Worm (Caenorhabditis elegans): Measurements from ENCODE around the gene aqp-10.

The aqp-10 gene

DNA sequence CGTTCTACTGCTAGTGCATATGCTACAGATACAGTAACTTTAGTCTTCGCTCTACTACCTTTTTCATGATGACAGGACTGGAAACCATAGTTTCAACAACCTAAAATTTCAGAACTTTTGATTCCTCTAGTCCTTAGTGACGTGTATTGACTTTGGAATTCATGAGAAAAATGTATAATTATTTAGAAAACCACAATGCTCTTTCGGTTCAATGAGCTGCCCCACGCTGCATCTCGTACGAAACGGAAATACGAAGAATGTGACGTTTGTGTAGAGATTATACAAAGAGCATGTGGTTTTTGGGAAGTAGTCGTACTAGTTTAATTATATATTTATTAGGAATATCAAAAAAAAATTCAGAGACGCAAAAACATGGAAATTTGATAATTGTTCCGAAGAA, 8.8 kb upstream of the aqp-10 start:
- TF ChIP-seq fkh-10 (GFP tag; optimal IDR thresholded peaks at IDR 0.05) (no peak), nhr-11 (tag; optimal IDR thresholded peaks at IDR 0.05) (peak; percentile 75)

DNA sequence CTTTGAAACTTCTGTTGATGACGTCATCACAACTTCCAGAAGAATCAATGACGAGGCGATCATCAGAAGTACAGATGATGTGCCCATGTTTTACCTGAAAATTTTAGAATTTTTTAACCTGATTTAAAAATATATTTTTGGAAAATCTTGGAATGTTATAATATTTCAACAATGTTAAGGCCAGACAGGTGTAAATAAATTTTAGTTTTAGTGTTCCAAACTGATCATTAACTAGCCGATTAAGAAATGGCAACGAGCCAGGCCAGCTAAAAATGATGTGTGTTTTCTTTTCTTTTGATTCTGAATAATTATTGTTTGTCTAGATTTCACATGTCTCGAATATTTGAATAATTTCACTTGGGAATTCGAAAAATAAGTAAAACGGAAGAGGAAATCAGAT, 6.1 kb upstream of the aqp-10 start, which contains the start of gene T10B9.9:
Gene T10B9.9 (minus strand): TSS at position 101 of the 400 bp plus-strand sequence.
- TF ChIP-seq ztf-4 (tag; optimal IDR thresholded peaks at IDR 0.05) (no peak), skn-1 (tag; optimal IDR thresholded peaks at IDR 0.05) (no peak), eor-1 (tag; optimal IDR thresholded peaks at IDR 0.05) (no peak), nhr-237 (tag; optimal IDR thresholded peaks at IDR 0.05) (no peak), unc-39 (tag; optimal IDR thresholded peaks at IDR 0.05) (no peak), unc-62 (GFP tag; optimal IDR thresholded peaks at IDR 0.05) (no peak), aly-2 (tag; optimal IDR thresholded peaks at IDR 0.05) (no peak), ceh-28 (tag; optimal IDR thresholded peaks at IDR 0.05) (no peak), snpc-4 (tag; optimal IDR thresholded peaks at IDR 0.05) (no peak), lin-15B (tag; optimal IDR thresholded peaks at IDR 0.05) (no peak), lsy-12 (tag; optimal IDR thresholded peaks at IDR 0.05) (no peak), nhr-77 (tag; optimal IDR thresholded peaks at IDR 0.05) (no peak), nhr-43 (tag; optimal IDR thresholded peaks at IDR 0.05; ENCODE audit: poor library complexity, severe bottlenecking) (no peak), elt-1 (tag; optimal IDR thresholded peaks at IDR 0.05) (no peak), ceh-9 (tag; optimal IDR thresholded peaks at IDR 0.05) (no peak), tbx-2 (tag; optimal IDR thresholded peaks at IDR 0.05) (no peak), lin-39 (tag; optimal IDR thresholded peaks at IDR 0.05) (no peak)

ce11 chrII:9774653-9775052, 5.0 kb upstream of the aqp-10 start:
- TF ChIP-seq ZK546.5 (tag; optimal IDR thresholded peaks at IDR 0.05) (no peak), lin-15B (tag; optimal IDR thresholded peaks at IDR 0.05) (peak; percentile 1), nhr-23 (tag; optimal IDR thresholded peaks at IDR 0.05) (peak; percentile 78), pha-4 (tag; optimal IDR thresholded peaks at IDR 0.05) (peak; percentile 43), lsy-12 (tag; optimal IDR thresholded peaks at IDR 0.05) (peak; percentile 77), lin-39 (tag; optimal IDR thresholded peaks at IDR 0.05) (peak; percentile 39), tbx-2 (tag; optimal IDR thresholded peaks at IDR 0.05) (peak; percentile 40), sea-2 (GFP tag; optimal IDR thresholded peaks at IDR 0.05) (no peak), nfya-1 (tag; optimal IDR thresholded peaks at IDR 0.05; ENCODE audit: insufficient read depth) (peak; percentile 60), elt-2 (tag; optimal IDR thresholded peaks at IDR 0.05) (peak; percentile 46), snpc-4 (tag; optimal IDR thresholded peaks at IDR 0.05) (peak; percentile 27), elt-3 (tag; optimal IDR thresholded peaks at IDR 0.05) (no peak), ztf-4 (tag; optimal IDR thresholded peaks at IDR 0.05) (peak; percentile 42), nhr-43 (tag; optimal IDR thresholded peaks at IDR 0.05; ENCODE audit: poor library complexity, severe bottlenecking) (peak; percentile 79), nhr-25 (tag; optimal IDR thresholded peaks at IDR 0.05) (peak; percentile 57), hmg-11 (tag; optimal IDR thresholded peaks at IDR 0.05) (peak; percentile 77), ceh-9 (tag; optimal IDR thresholded peaks at IDR 0.05) (no peak), skn-1 (tag; optimal IDR thresholded peaks at IDR 0.05) (peak; percentile 22), nhr-67 (tag; optimal IDR thresholded peaks at IDR 0.05) (no peak), daf-12 (tag; optimal IDR thresholded peaks at IDR 0.05) (no peak)

ce11 chrII:9773892-9774581, 4.4 kb upstream of the aqp-10 start, which contains the start of gene ZK1321.4:
TSS of gene ZK1321.4 (minus strand) at chrII:9773942.
- TF ChIP-seq aly-2 (tag; optimal IDR thresholded peaks at IDR 0.05) (no peak), nfya-1 (tag; optimal IDR thresholded peaks at IDR 0.05; ENCODE audit: insufficient read depth) (peak; percentile 22)

ce11 chrII:9764696-9765095, 5.0 kb downstream of the aqp-10 start:
- TF ChIP-seq nhr-67 (tag; optimal IDR thresholded peaks at IDR 0.05), result no peak

ce11 chrII:9759382-9759781, 10.3 kb downstream of the aqp-10 start:
- TF ChIP-seq nhr-11 (tag; optimal IDR thresholded peaks at IDR 0.05) (peak; percentile 60), fkh-2 (tag; optimal IDR thresholded peaks at IDR 0.05) (no peak), nfya-1 (tag; optimal IDR thresholded peaks at IDR 0.05; ENCODE audit: insufficient read depth) (peak; percentile 26), pqm-1 (tag; optimal IDR thresholded peaks at IDR 0.05) (no peak), mdl-1 (tag; optimal IDR thresholded peaks at IDR 0.05) (no peak)

All from whole organism, L3 larva.